Fruit fly (Drosophila melanogaster) whole organism, pupa: ENCODE measurements around the gene CG31898.

Source experiments
- CG10348 ChIP-seq: fragments of 200-800 bp; sonication (Bioruptor generic); IDR thresholded peaks from 2 replicates; pipeline ENCODE4 v1.3.6; 2022; ENCODE audit warnings: missing biosample characterization, missing genetic modification characterization
- CG14655 ChIP-seq: fragments of 200-800 bp; sonication (Bioruptor generic); optimal IDR thresholded peaks from 3 replicates; lab custom pipeline; 2017; ENCODE audit warnings: mild to moderate bottlenecking, missing biosample characterization, missing genetic modification reagents, missing genetic modification characterization
- CG9948 ChIP-seq: fragments of 200-800 bp; sonication (Bioruptor generic); optimal IDR thresholded peaks from 2 replicates; lab custom pipeline; 2018; ENCODE audit warnings: missing biosample characterization, mild to moderate bottlenecking, missing genetic modification characterization, moderate library complexity
- Pif1B ChIP-seq: fragments of 200-800 bp; sonication (Bioruptor generic); optimal IDR thresholded peaks from 3 replicates; lab custom pipeline; 2016; ENCODE audit warnings: missing biosample characterization, missing genetic modification characterization
- Snoo ChIP-seq: fragments of 200-800 bp; sonication (Bioruptor generic); optimal IDR thresholded peaks from 3 replicates; lab custom pipeline; 2017; ENCODE audit warnings: missing biosample characterization, mild to moderate bottlenecking, missing genetic modification characterization, inconsistent platforms
- fd96Ca ChIP-seq: fragments of 200-800 bp; sonication (Bioruptor generic); IDR thresholded peaks from 3 replicates; pipeline ENCODE4 v1.3.6; 2022; ENCODE audit warnings: missing biosample characterization, missing genetic modification characterization
- gl ChIP-seq: fragments of 200-800 bp; sonication (Bioruptor generic); optimal IDR thresholded peaks from 2 replicates; lab custom pipeline; 2018; ENCODE audit warnings: missing biosample characterization, mild to moderate bottlenecking, missing genetic modification characterization

dm6 chr2L:8394180-8394579, 6.0 kb upstream of the CG31898 start, which contains the start of gene lectin-29Ca:
- TF ChIP-seq gl (tag; lab: Kevin White, UChicago): no peak
- TF ChIP-seq Snoo (tag; lab: Kevin White, UChicago): no peak
- TF ChIP-seq CG9948 (tag; lab: Kevin White, UChicago): no peak
- no peak for TF ChIP-seq CG14655 (GFP tag; lab: Kevin White, UChicago)
- TF ChIP-seq CG10348 (GFP tag; lab: Robert Waterston, UW): no peak
- no peak for TF ChIP-seq fd96Ca (GFP tag; lab: Robert Waterston, UW)
- TF ChIP-seq Pif1B (GFP tag; lab: Kevin White, UChicago): no peak
